Fruit fly (Drosophila melanogaster) S2 (cell line): ENCODE data around the gene Polr2H.

Experiments
- CG8478 ChIP-seq: fragments of >200 bp; optimal IDR thresholded peaks from 2 replicates; lab custom pipeline; 2018
- CTCF ChIP-seq, 2 experiments: fragments of >200 bp; optimal IDR thresholded peaks; 2 replicates each; lab custom pipeline; 2018

- TF ChIP-seq CG8478 (lab: Kevin White, UChicago) (no peak), CTCF (optimal IDR thresholded peaks at IDR 0.05; lab: Kevin White, UChicago) (no peak)
Observed at dm6 chr3L:21740209-21740608, 11.5 kb downstream of the Polr2H start, which contains the start of gene CG14566.
